Worm (Caenorhabditis elegans): Measurements from ENCODE around the gene dcaf-13.

The dcaf-13 gene

DNA sequence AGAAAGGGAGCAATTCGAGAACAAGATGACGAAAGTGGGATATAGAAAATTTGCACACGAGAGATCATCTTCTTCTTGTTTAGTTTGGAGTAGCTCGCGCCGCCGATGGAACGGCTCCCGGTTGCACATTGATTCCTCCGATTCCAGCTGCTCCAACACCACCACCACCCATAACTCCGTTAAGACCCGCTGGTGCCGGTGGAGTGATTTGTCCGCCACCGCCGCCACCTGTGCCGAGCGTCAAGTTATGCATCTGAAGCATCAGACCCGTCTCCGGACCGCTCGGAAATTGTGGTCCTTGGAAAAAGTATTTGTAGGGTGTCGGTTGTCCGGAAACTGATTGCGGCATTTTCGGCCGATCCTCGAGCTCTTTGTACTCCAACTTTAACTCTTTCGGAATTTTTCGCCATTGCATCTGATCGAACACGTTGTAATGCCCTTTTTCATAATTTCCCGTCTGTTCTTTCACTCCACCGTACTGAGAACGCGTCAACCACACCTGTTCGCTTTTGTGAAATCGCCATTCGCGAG lies 51.8 kb downstream of the dcaf-13 start:
- TF ChIP-seq dve-1 (tag; optimal IDR thresholded peaks at IDR 0.05; ENCODE audit: insufficient read depth) (no peak), hlh-30 (tag; optimal IDR thresholded peaks at IDR 0.05; ENCODE audit: insufficient read depth) (no peak), hlh-11 (tag; optimal IDR thresholded peaks at IDR 0.05) (no peak), fkh-10 (GFP tag; optimal IDR thresholded peaks at IDR 0.05) (no peak), set-16 (GFP tag; IDR thresholded peaks at IDR 0.05) (peak; percentile 81), Y48G9A.11 (GFP tag; IDR thresholded peaks at IDR 0.05) (no peak), D1046.2 (GFP tag; IDR thresholded peaks at IDR 0.05) (0 out of 2 replicates have a peak, but pooled peaks have one; percentile 54), ces-1 (GFP tag; optimal IDR thresholded peaks at IDR 0.05) (no peak), daf-12 (tag; optimal IDR thresholded peaks at IDR 0.05) (no peak), aha-1 (tag) (peak; percentile 70), mes-2 (tag; optimal IDR thresholded peaks at IDR 0.05; ENCODE audit: poor library complexity, severe bottlenecking) (no peak), mxl-3 (GFP tag; optimal IDR thresholded peaks at IDR 0.05) (no peak), php-3 (GFP tag; IDR thresholded peaks at IDR 0.05) (no peak), gei-8 (GFP tag; optimal IDR thresholded peaks at IDR 0.05) (no peak), ceh-32 (tag; optimal IDR thresholded peaks at IDR 0.05; ENCODE audit: poor library complexity) (no peak), vab-7 (GFP tag; IDR thresholded peaks at IDR 0.05) (no peak), aly-2 (tag; optimal IDR thresholded peaks at IDR 0.05) (no peak), attf-4 (tag; optimal IDR thresholded peaks at IDR 0.05) (no peak), ceh-62 (tag; optimal IDR thresholded peaks at IDR 0.05) (no peak), nhr-111 (GFP tag; optimal IDR thresholded peaks at IDR 0.05) (no peak), zfp-2 (tag; optimal IDR thresholded peaks at IDR 0.05) (no peak), R02D3.7 (tag; optimal IDR thresholded peaks at IDR 0.05) (no peak), Y75B8A.6 (GFP tag; IDR thresholded peaks at IDR 0.05) (no peak), dmd-6 (GFP tag; IDR thresholded peaks at IDR 0.05) (no peak), F26F4.8 (GFP tag; conservative IDR thresholded peaks at IDR 0.05) (0 out of 2 replicates have a peak, but pooled peaks have one; percentile 23), lir-3 (tag; optimal IDR thresholded peaks at IDR 0.05) (no peak), zfp-3 (GFP tag; conservative IDR thresholded peaks at IDR 0.05) (no peak), nhr-25 (tag; optimal IDR thresholded peaks at IDR 0.05; ENCODE audit: borderline replicate concordance, insufficient read depth) (no peak), lsy-2 (tag; optimal IDR thresholded peaks at IDR 0.05) (no peak), tag-97 (GFP tag; IDR thresholded peaks at IDR 0.05) (no peak), snpc-4 (tag; optimal IDR thresholded peaks at IDR 0.05) (no peak), spr-1 (tag; optimal IDR thresholded peaks at IDR 0.05) (no peak), dmd-9 (GFP tag; IDR thresholded peaks at IDR 0.05) (0 out of 2 replicates have a peak, but pooled peaks have one; percentile 61), egl-43 (GFP tag; IDR thresholded peaks at IDR 0.05) (no peak; the same call in 1 of the 2 replicates), ceh-20 (GFP tag; IDR thresholded peaks at IDR 0.05) (no peak), nhr-28 (tag; optimal IDR thresholded peaks at IDR 0.05) (no peak), F37D6.2 (tag; optimal IDR thresholded peaks at IDR 0.05) (no peak)
